Worm (Caenorhabditis elegans) whole organism, L1 larva: Measurements from ENCODE around the gene Y37H2A.1.

Source experiments
- F16B12.6 ChIP-seq: fragments of 150-350 bp; optimal IDR thresholded peaks from 2 replicates; lab custom pipeline; 2014; ENCODE audit warnings: missing biosample characterization, missing genetic modification characterization
- Y116A8C.19 ChIP-seq: sonication (generic microtip); optimal IDR thresholded peaks from 2 replicates; lab custom pipeline; 2016; ENCODE audit warnings: missing compliant biosample characterization, missing genetic modification characterization, borderline replicate concordance
- aha-1 ChIP-seq: fragments of 150-350 bp; optimal IDR thresholded peaks from 2 replicates; lab custom pipeline; 2014; ENCODE audit warnings: missing biosample characterization, missing genetic modification characterization
- aly-2 ChIP-seq: fragments of 150-350 bp; optimal IDR thresholded peaks from 2 replicates; lab custom pipeline; 2014; ENCODE audit warnings: missing biosample characterization, missing genetic modification characterization
- ama-1 ChIP-seq: fragments of 150-350 bp; optimal IDR thresholded peaks from 2 replicates; lab custom pipeline; 2014
- blmp-1 ChIP-seq: fragments of 150-350 bp; optimal IDR thresholded peaks from 2 replicates; lab custom pipeline; 2014; ENCODE audit warnings: missing biosample characterization, missing genetic modification characterization
- ceh-63 ChIP-seq: fragments of 200-800 bp; sonication (Bioruptor generic); optimal IDR thresholded peaks from 2 replicates; lab custom pipeline; 2018; ENCODE audit warnings: mild to moderate bottlenecking, missing genetic modification characterization, missing compliant biosample characterization
- ceh-8 ChIP-seq: fragments of 200-800 bp; sonication (Bioruptor generic); optimal IDR thresholded peaks from 2 replicates; lab custom pipeline; 2018; ENCODE audit warnings: mild to moderate bottlenecking, missing genetic modification characterization, moderate library complexity, missing compliant biosample characterization
- ceh-82 ChIP-seq, 3 experiments: fragments of 150-350 bp in 1 of 3; sonication (generic microtip) in 2 of 3; optimal IDR thresholded peaks; 2 replicates each; lab custom pipeline; 2014 to 2017; ENCODE audit warnings: missing biosample characterization in 3 of 3, missing genetic modification characterization in 3 of 3
- ceh-88 ChIP-seq: fragments of 200-800 bp; sonication (Bioruptor generic); IDR thresholded peaks from 2 replicates; pipeline ENCODE4 v1.3.6; 2022; ENCODE audit warnings: missing genetic modification characterization, missing compliant biosample characterization
- dsc-1 ChIP-seq: sonication (generic microtip); optimal IDR thresholded peaks from 2 replicates; lab custom pipeline; 2016; ENCODE audit warnings: mild to moderate bottlenecking, missing genetic modification characterization, missing compliant biosample characterization
- efl-1 ChIP-seq, 4 experiments: fragments of 150-350 bp; optimal IDR thresholded peaks in 3 of 4; peaks in 1 of 4; 1 replicate in 1 of 4; 2 replicates in 3 of 4; lab custom pipeline; 2014; ENCODE audit warnings: missing biosample characterization in 2 of 4, missing genetic modification characterization in 2 of 4, missing genetic modification reagents in 2 of 4
- egl-13 ChIP-seq: sonication (generic microtip); optimal IDR thresholded peaks from 2 replicates; lab custom pipeline; 2016; ENCODE audit warnings: missing genotype, missing genetic modification reagents, missing genetic modification characterization, missing compliant biosample characterization
- elt-3 ChIP-seq, 6 experiments: fragments of 150-350 bp in 1 of 6; sonication (generic microtip); optimal IDR thresholded peaks; 2 replicates each; lab custom pipeline; 2017 to 2018; ENCODE audit warnings: missing biosample characterization in 6 of 6, missing genetic modification characterization in 6 of 6, inconsistent platforms in 1 of 6
- ets-5 ChIP-seq: fragments of 200-800 bp; sonication (Bioruptor generic); IDR thresholded peaks from 2 replicates; pipeline ENCODE4 v1.3.6; 2022; ENCODE audit warnings: missing genetic modification characterization, missing compliant biosample characterization
- fkh-10 ChIP-seq: sonication (generic microtip); optimal IDR thresholded peaks from 2 replicates; lab custom pipeline; 2017; ENCODE audit warnings: missing biosample characterization, missing genetic modification reagents, missing genetic modification characterization
- fkh-4 ChIP-seq: sonication (generic microtip); optimal IDR thresholded peaks from 2 replicates; lab custom pipeline; 2016; ENCODE audit warnings: missing compliant biosample characterization, missing genetic modification characterization, borderline replicate concordance
- fkh-8 ChIP-seq: sonication (generic microtip); optimal IDR thresholded peaks from 2 replicates; lab custom pipeline; 2016; ENCODE audit warnings: mild to moderate bottlenecking, missing genetic modification characterization, missing compliant biosample characterization
- fos-1 ChIP-seq: fragments of 150-350 bp; optimal IDR thresholded peaks from 2 replicates; lab custom pipeline; 2014; ENCODE audit warnings: missing biosample characterization, missing genetic modification characterization
- grh-1 ChIP-seq: fragments of 200-800 bp; sonication (Bioruptor generic); IDR thresholded peaks from 2 replicates; pipeline ENCODE4 v1.3.6; 2022; ENCODE audit warnings: missing genetic modification reagents, missing genetic modification characterization, missing compliant biosample characterization
- hlh-17 ChIP-seq: fragments of 200-800 bp; sonication (Bioruptor generic); optimal IDR thresholded peaks from 2 replicates; lab custom pipeline; 2018; ENCODE audit warnings: missing genetic modification characterization, mild to moderate bottlenecking, missing compliant biosample characterization, moderate library complexity, borderline replicate concordance
- isw-1 ChIP-seq: fragments of 200-800 bp; sonication (Bioruptor generic); IDR thresholded peaks from 2 replicates; pipeline ENCODE4 v1.3.6; 2022; ENCODE audit warnings: missing genetic modification characterization, missing compliant biosample characterization
- lin-13 ChIP-seq: fragments of 150-350 bp; optimal IDR thresholded peaks from 2 replicates; lab custom pipeline; 2014; ENCODE audit warnings: missing biosample characterization, missing genetic modification reagents, missing genetic modification characterization
- lin-15B ChIP-seq: fragments of 150-350 bp; sonication (generic microtip); optimal IDR thresholded peaks from 3 replicates; lab custom pipeline; 2014; ENCODE audit warnings: missing biosample characterization, missing genetic modification characterization
- lin-39 ChIP-seq: fragments of 150-350 bp; optimal IDR thresholded peaks from 2 replicates; lab custom pipeline; 2014; ENCODE audit warnings: missing biosample characterization, missing genetic modification reagents, missing genetic modification characterization
- lir-3 ChIP-seq: sonication (generic microtip); optimal IDR thresholded peaks from 2 replicates; lab custom pipeline; 2016; ENCODE audit warnings: mild to moderate bottlenecking, missing genetic modification characterization, moderate library complexity, missing compliant biosample characterization; ENCODE audit not compliant: poor library complexity
- mab-9 ChIP-seq: fragments of 200-800 bp; sonication (Bioruptor generic); IDR thresholded peaks from 2 replicates; pipeline ENCODE4 v1.3.6; 2022; ENCODE audit warnings: missing genetic modification reagents, missing genetic modification characterization, missing compliant biosample characterization
- mdl-1 ChIP-seq, 2 experiments: fragments of 150-350 bp; optimal IDR thresholded peaks; 2 replicates each; lab custom pipeline; 2014 to 2017; ENCODE audit warnings: missing biosample characterization in 2 of 2, missing genetic modification characterization in 2 of 2, inconsistent platforms in 1 of 2
- mef-2 ChIP-seq: fragments of 150-350 bp; optimal IDR thresholded peaks from 2 replicates; lab custom pipeline; 2014; ENCODE audit warnings: missing biosample characterization, missing genetic modification characterization
- mep-1 ChIP-seq: fragments of 150-350 bp; optimal IDR thresholded peaks from 2 replicates; lab custom pipeline; 2014; ENCODE audit warnings: missing biosample characterization, missing genetic modification characterization
- nhr-12 ChIP-seq: sonication (generic microtip); optimal IDR thresholded peaks from 2 replicates; lab custom pipeline; 2017; ENCODE audit warnings: missing biosample characterization, missing genetic modification characterization
- nhr-19 ChIP-seq: fragments of 200-800 bp; sonication (Bioruptor generic); conservative IDR thresholded peaks from 2 replicates; pipeline ENCODE4 v1.3.6; 2022; ENCODE audit warnings: missing genetic modification characterization, missing compliant biosample characterization
- nhr-20 ChIP-seq: sonication (generic microtip); optimal IDR thresholded peaks from 2 replicates; lab custom pipeline; 2016; ENCODE audit warnings: mild to moderate bottlenecking, missing genetic modification characterization, missing compliant biosample characterization
- nhr-28 ChIP-seq: fragments of 150-350 bp; optimal IDR thresholded peaks from 2 replicates; lab custom pipeline; 2014; ENCODE audit warnings: missing biosample characterization, missing genetic modification characterization
- nhr-47 ChIP-seq: sonication (generic microtip); optimal IDR thresholded peaks from 2 replicates; lab custom pipeline; 2016; ENCODE audit warnings: mild to moderate bottlenecking, missing genetic modification characterization, moderate library complexity, missing compliant biosample characterization
- nhr-76 ChIP-seq: sonication (generic microtip); optimal IDR thresholded peaks from 2 replicates; lab custom pipeline; 2017; ENCODE audit warnings: missing biosample characterization, missing genetic modification characterization
- nhr-84 ChIP-seq: sonication (generic microtip); optimal IDR thresholded peaks from 2 replicates; lab custom pipeline; 2017; ENCODE audit warnings: missing biosample characterization, missing genetic modification characterization
- nhr-85 ChIP-seq: sonication (generic microtip); peaks from one replicate; lab custom pipeline; 2016; ENCODE audit warnings: missing genetic modification characterization, inconsistent platforms, missing compliant biosample characterization
- pqm-1 ChIP-seq: sonication (generic microtip); optimal IDR thresholded peaks from 3 replicates; lab custom pipeline; 2017; ENCODE audit warnings: missing biosample characterization, missing genetic modification characterization
- rnt-1 ChIP-seq: sonication (generic microtip); optimal IDR thresholded peaks from 2 replicates; lab custom pipeline; 2016; ENCODE audit warnings: mild to moderate bottlenecking, missing genetic modification characterization, moderate library complexity, missing compliant biosample characterization
- skn-1 ChIP-seq: fragments of 150-350 bp; optimal IDR thresholded peaks from 2 replicates; lab custom pipeline; 2014; ENCODE audit warnings: missing biosample characterization, missing genetic modification characterization
- snpc-4 ChIP-seq: fragments of 150-350 bp; optimal IDR thresholded peaks from 2 replicates; lab custom pipeline; 2014; ENCODE audit warnings: missing biosample characterization, missing genetic modification characterization
- sptf-1 ChIP-seq: fragments of 150-350 bp; optimal IDR thresholded peaks from 2 replicates; lab custom pipeline; 2014; ENCODE audit warnings: missing biosample characterization, missing genetic modification characterization
- sup-37 ChIP-seq: fragments of 200-800 bp; sonication (Bioruptor generic); optimal IDR thresholded peaks from 2 replicates; lab custom pipeline; 2018; ENCODE audit warnings: mild to moderate bottlenecking, missing genetic modification characterization, missing compliant biosample characterization
- swsn-7 ChIP-seq: sonication (generic microtip); optimal IDR thresholded peaks from 2 replicates; lab custom pipeline; 2016; ENCODE audit warnings: missing genetic modification characterization, missing compliant biosample characterization
- tlp-1 ChIP-seq: fragments of 150-350 bp; optimal IDR thresholded peaks from 2 replicates; lab custom pipeline; 2014; ENCODE audit warnings: missing biosample characterization, missing genetic modification characterization
- unc-30 ChIP-seq: sonication (generic microtip); optimal IDR thresholded peaks from 2 replicates; lab custom pipeline; 2017; ENCODE audit warnings: missing biosample characterization, missing genetic modification characterization
- unc-62 ChIP-seq: fragments of 150-350 bp; optimal IDR thresholded peaks from 2 replicates; lab custom pipeline; 2014; ENCODE audit warnings: missing biosample characterization, missing genetic modification reagents, missing genetic modification characterization
- unc-98 ChIP-seq: fragments of 200-800 bp; sonication (Bioruptor generic); IDR thresholded peaks from 2 replicates; pipeline ENCODE4 v1.3.6; 2022; ENCODE audit warnings: missing genetic modification characterization, missing compliant biosample characterization
- vab-15 ChIP-seq: sonication (generic microtip); optimal IDR thresholded peaks from 2 replicates; lab custom pipeline; 2017; ENCODE audit warnings: missing genotype, mild to moderate bottlenecking, missing genetic modification characterization, missing compliant biosample characterization
- zag-1 ChIP-seq: fragments of 150-350 bp; optimal IDR thresholded peaks from 2 replicates; lab custom pipeline; 2014; ENCODE audit warnings: missing biosample characterization, missing genetic modification characterization
- zip-4 ChIP-seq: fragments of 200-800 bp; sonication (Bioruptor generic); optimal IDR thresholded peaks from 2 replicates; lab custom pipeline; 2018; ENCODE audit warnings: mild to moderate bottlenecking, missing genetic modification characterization, moderate library complexity, missing compliant biosample characterization
- ztf-11 ChIP-seq, 2 experiments: sonication (generic microtip); optimal IDR thresholded peaks; 2 replicates each; lab custom pipeline; 2016 to 2017; ENCODE audit warnings: missing genetic modification characterization in 2 of 2, missing biosample characterization in 1 of 2, missing compliant biosample characterization in 1 of 2
- ztf-4 ChIP-seq: fragments of 150-350 bp; optimal IDR thresholded peaks from 2 replicates; lab custom pipeline; 2014; ENCODE audit warnings: missing biosample characterization, missing genetic modification characterization

Gene Y37H2A.1

DNA sequence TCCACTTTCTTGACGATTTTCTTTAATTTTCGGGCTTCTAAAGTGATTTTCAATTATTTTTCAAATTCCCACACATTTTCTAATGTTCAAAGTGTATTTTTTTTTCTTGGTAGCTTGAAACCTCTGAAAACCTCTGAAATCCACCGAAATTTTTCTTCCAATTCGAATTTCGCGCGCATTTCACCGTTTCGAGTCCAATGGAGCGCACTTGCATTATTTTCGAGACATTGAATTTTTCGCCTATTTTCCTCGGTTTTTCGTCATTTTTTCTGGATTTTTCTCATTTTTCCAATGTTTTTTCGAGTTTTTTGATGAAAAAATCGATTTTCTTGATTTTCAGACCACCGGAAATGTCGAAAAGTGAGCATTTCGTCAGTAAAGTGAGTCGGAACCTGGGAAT, 21.3 kb upstream of the Y37H2A.1 start, which contains the start of gene slr-2:
Gene slr-2 (plus strand): TSS at position 341 of the 400 bp plus-strand sequence.
- no peak for TF ChIP-seq egl-13 (tag; lab: Kevin White, UChicago)
- TF ChIP-seq fkh-4: no peak
- TF ChIP-seq mdl-1 (tag; optimal IDR thresholded peaks at IDR 0.05; lab: Kevin White, UChicago): peak in 1 of 2 experiments; percentile 11
- TF ChIP-seq pqm-1 (tag; lab: Kevin White, UChicago): no peak
- no peak for TF ChIP-seq mab-9
- TF ChIP-seq unc-98: no peak
- no peak for TF ChIP-seq rnt-1 (tag; lab: Kevin White, UChicago)
- no peak for TF ChIP-seq nhr-12 (tag; lab: Kevin White, UChicago)
- TF ChIP-seq nhr-84 (tag; lab: Kevin White, UChicago): no peak
- TF ChIP-seq fos-1 (tag; lab: Kevin White, UChicago): no peak
- TF ChIP-seq efl-1 (optimal IDR thresholded peaks at IDR 0.05; lab: Kevin White, UChicago): peak; percentile 98 to 100
- peak; percentile 99 to 100 for TF ChIP-seq efl-1 (GFP tag; optimal IDR thresholded peaks at IDR 0.05 in 1 of 2; lab: Kevin White, UChicago)
- no peak for TF ChIP-seq unc-62 (GFP tag; lab: Kevin White, UChicago)
- peak; percentile 56 for TF ChIP-seq dsc-1 (tag; lab: Kevin White, UChicago)
- TF ChIP-seq lin-13 (GFP tag; lab: Kevin White, UChicago): peak; percentile 11
- TF ChIP-seq aha-1 (tag; lab: Kevin White, UChicago): no peak
- no peak for TF ChIP-seq vab-15 (tag; lab: Kevin White, UChicago)
- no peak for TF ChIP-seq zip-4
- no peak for TF ChIP-seq nhr-47 (tag; lab: Kevin White, UChicago)
- no peak for TF ChIP-seq sup-37 (GFP tag; lab: Kevin White, UChicago)
- peak; percentile 37 for TF ChIP-seq lin-39 (tag; lab: Kevin White, UChicago)
- no peak for TF ChIP-seq grh-1 (GFP tag; lab: Robert Waterston, UW)
- TF ChIP-seq nhr-76 (tag; lab: Kevin White, UChicago): no peak
- peak; percentile 43 to 77 (median 51) for TF ChIP-seq ceh-82 (tag; optimal IDR thresholded peaks at IDR 0.05; lab: Kevin White, UChicago)
- TF ChIP-seq skn-1 (tag; lab: Kevin White, UChicago): peak; percentile 49
- no peak for TF ChIP-seq ztf-4 (tag; lab: Kevin White, UChicago)
- TF ChIP-seq blmp-1 (tag; lab: Kevin White, UChicago): peak; percentile 38
- peak; percentile 37 for TF ChIP-seq nhr-85
- TF ChIP-seq ceh-8 (GFP tag; lab: Kevin White, UChicago): peak; percentile 1
- TF ChIP-seq lin-15B (tag; lab: Kevin White, UChicago): peak; percentile 18
- peak; percentile 27; the same call in 1 of the 2 replicates for TF ChIP-seq isw-1 (GFP tag; lab: Robert Waterston, UW)
- peak; percentile 17 for TF ChIP-seq fkh-8 (tag; lab: Kevin White, UChicago)
- TF ChIP-seq tlp-1: no peak
- TF ChIP-seq ceh-88 (GFP tag; lab: Robert Waterston, UW): no peak
- TF ChIP-seq F16B12.6 (tag; lab: Kevin White, UChicago): peak; percentile 36
- TF ChIP-seq hlh-17 (GFP tag; lab: Kevin White, UChicago): no peak
- no peak for TF ChIP-seq ztf-11 (tag; optimal IDR thresholded peaks at IDR 0.05; lab: Kevin White, UChicago)
- no peak for TF ChIP-seq elt-3 (tag; optimal IDR thresholded peaks at IDR 0.05; lab: Kevin White, UChicago)
- no peak for TF ChIP-seq nhr-19 (GFP tag; lab: Robert Waterston, UW)
- TF ChIP-seq ets-5: no peak
- no peak for TF ChIP-seq fkh-10 (GFP tag; lab: Kevin White, UChicago)
- TF ChIP-seq swsn-7 (tag; lab: Kevin White, UChicago): no peak
- no peak for TF ChIP-seq sptf-1 (tag; lab: Kevin White, UChicago)
- TF ChIP-seq snpc-4 (tag; lab: Kevin White, UChicago): no peak
- TF ChIP-seq nhr-20 (tag; lab: Kevin White, UChicago): no peak
- no peak for TF ChIP-seq nhr-28 (tag; lab: Kevin White, UChicago)
- TF ChIP-seq lir-3 (tag; lab: Kevin White, UChicago): no peak
- peak; percentile 69 for TF ChIP-seq mep-1 (tag; lab: Kevin White, UChicago)
- peak; percentile 9 for TF ChIP-seq unc-30
- peak; percentile 13 for TF ChIP-seq aly-2 (tag; lab: Kevin White, UChicago)
- TF ChIP-seq ceh-63 (GFP tag; lab: Kevin White, UChicago): no peak
- no peak for TF ChIP-seq Y116A8C.19
- no peak for TF ChIP-seq mef-2
- no peak for TF ChIP-seq zag-1 (tag; lab: Kevin White, UChicago)
- TF ChIP-seq ama-1 (lab: Kevin White, UChicago): no peak
